Fruit fly (Drosophila melanogaster): ENCODE results near the gene Pcyt2.
A peak's percentile ranks its signal among the peaks of the same experiment; 100 is the strongest.

The Pcyt2 gene

dm6 chr3L:1553193-1553592 lies at the start of gene Pcyt2:
Pcyt2 (plus strand) TSS chr3L:1553493.
- no peak for TF ChIP-seq CG17801 (GFP tag; optimal IDR thresholded peaks at IDR 0.05; ENCODE audit: partially characterized antibody)

- peak; percentile 84 for TF ChIP-seq CG17801 (GFP tag; optimal IDR thresholded peaks at IDR 0.05; ENCODE audit: partially characterized antibody)
Observed at dm6 chr3L:1515820-1516540, 37.3 kb upstream of the Pcyt2 start.

- TF ChIP-seq CG17801 (GFP tag; optimal IDR thresholded peaks at IDR 0.05; ENCODE audit: partially characterized antibody) = no peak
Observed at dm6 chr3L:1516631-1517273, 36.5 kb upstream of the Pcyt2 start, which contains the start of gene cue. cue (minus strand) TSS chr3L:1517271.

- TF ChIP-seq CG17801 (GFP tag; optimal IDR thresholded peaks at IDR 0.05; ENCODE audit: partially characterized antibody) = peak; percentile 9
Observed at dm6 chr3L:1517274-1518047, 35.8 kb upstream of the Pcyt2 start.

dm6 chr3L:1518715-1519603 lies 34.3 kb upstream of the Pcyt2 start:
- peak; percentile 52 for TF ChIP-seq CG17801 (GFP tag; optimal IDR thresholded peaks at IDR 0.05; ENCODE audit: partially characterized antibody)

- no peak for TF ChIP-seq CG17801 (GFP tag; optimal IDR thresholded peaks at IDR 0.05; ENCODE audit: partially characterized antibody)
Observed at dm6 chr3L:1531159-1531558, 22.1 kb upstream of the Pcyt2 start, which contains the start of gene Ir62a. Ir62a (minus strand) TSS chr3L:1531259.

- TF ChIP-seq CG17801 (GFP tag; optimal IDR thresholded peaks at IDR 0.05; ENCODE audit: partially characterized antibody) = peak; percentile 7
Observed at dm6 chr3L:1533699-1534431, 19.4 kb upstream of the Pcyt2 start, which contains the start of gene Iml1. Iml1 (minus strand) TSS chr3L:1534034.

- TF ChIP-seq CG17801 (GFP tag; optimal IDR thresholded peaks at IDR 0.05; ENCODE audit: partially characterized antibody) = peak; percentile 57
Observed at dm6 chr3L:1536487-1537337, 16.6 kb upstream of the Pcyt2 start, which contains the start of the genes CG12091 and pns. CG12091 (minus strand) TSS chr3L:1536835. pns (plus strand) TSS chr3L:1537137.

- no peak for TF ChIP-seq CG17801 (GFP tag; optimal IDR thresholded peaks at IDR 0.05; ENCODE audit: partially characterized antibody)
Observed at dm6 chr3L:1537353-1537752, 15.9 kb upstream of the Pcyt2 start.

- TF ChIP-seq CG17801 (GFP tag; optimal IDR thresholded peaks at IDR 0.05; ENCODE audit: partially characterized antibody) = no peak
Observed at dm6 chr3L:1538314-1538854, 14.9 kb upstream of the Pcyt2 start.

- TF ChIP-seq CG17801 (GFP tag; optimal IDR thresholded peaks at IDR 0.05; ENCODE audit: partially characterized antibody) = peak; percentile 66
Observed at dm6 chr3L:1545693-1546329, 7.5 kb upstream of the Pcyt2 start, which contains the start of the genes CG32313 and Pcyt1. CG32313 (minus strand) TSS chr3L:1545743. Pcyt1 (plus strand) TSS chr3L:1546092.

Data from ovary, adult (tissue).